Fruit fly (Drosophila melanogaster) whole organism, embryonic: Measurements from ENCODE around the gene MESR6.

Source experiments
- CG10147 ChIP-seq: fragments of 200-800 bp; sonication (Bioruptor generic); optimal IDR thresholded peaks from 2 replicates; lab custom pipeline; 2019; ENCODE audit warnings: missing biosample characterization, mild to moderate bottlenecking, missing genetic modification characterization, moderate library complexity
- CG12071 ChIP-seq: fragments of 200-800 bp; sonication (Bioruptor generic); optimal IDR thresholded peaks from 3 replicates; lab custom pipeline; 2018; ENCODE audit warnings: missing biosample characterization, mild to moderate bottlenecking, missing genetic modification characterization
- CG14441 ChIP-seq: fragments of 200-800 bp; sonication (Bioruptor generic); IDR thresholded peaks from 2 replicates; pipeline ENCODE4 v1.3.6; 2022; ENCODE audit warnings: missing biosample characterization, missing genetic modification characterization
- CG14667 ChIP-seq: fragments of 200-800 bp; sonication (Bioruptor generic); IDR thresholded peaks from 2 replicates; pipeline ENCODE4 v1.3.6; 2022; ENCODE audit warnings: missing biosample characterization, missing genetic modification characterization
- CG14860 ChIP-seq: fragments of 200-800 bp; sonication (Bioruptor generic); IDR thresholded peaks from 3 replicates; pipeline ENCODE4 v1.3.6; 2022; ENCODE audit warnings: missing biosample characterization, missing genetic modification characterization; ENCODE audit not compliant: partially characterized antibody
- CG14965 ChIP-seq: fragments of 200-800 bp; sonication (Bioruptor generic); optimal IDR thresholded peaks from 2 replicates; lab custom pipeline; 2016; ENCODE audit warnings: missing biosample characterization, missing genetic modification characterization, borderline replicate concordance
- CG17912 ChIP-seq: fragments of 200-800 bp; sonication (Bioruptor generic); optimal IDR thresholded peaks from 2 replicates; lab custom pipeline; 2018; ENCODE audit warnings: missing biosample characterization, mild to moderate bottlenecking, missing genetic modification characterization
- CG42726 ChIP-seq: fragments of 200-800 bp; sonication (Bioruptor generic); IDR thresholded peaks from 2 replicates; pipeline ENCODE4 v1.3.6; 2022; ENCODE audit warnings: missing biosample characterization, missing genetic modification characterization; ENCODE audit not compliant: partially characterized antibody
- CG6175 ChIP-seq: fragments of 200-800 bp; sonication (Bioruptor generic); IDR thresholded peaks from 3 replicates; pipeline ENCODE4 v1.3.6; 2022; ENCODE audit warnings: missing biosample characterization, missing genetic modification characterization
- CG9876 ChIP-seq: fragments of 200-800 bp; sonication (Bioruptor generic); optimal IDR thresholded peaks from 2 replicates; lab custom pipeline; 2016; ENCODE audit warnings: missing biosample characterization, missing genetic modification characterization
- Dad ChIP-seq: fragments of 200-800 bp; sonication (Bioruptor generic); optimal IDR thresholded peaks from 3 replicates; lab custom pipeline; 2016; ENCODE audit warnings: missing biosample characterization, missing genetic modification characterization
- Deaf1 ChIP-seq: fragments of 200-800 bp; optimal IDR thresholded peaks from 3 replicates; lab custom pipeline; 2019; ENCODE audit warnings: missing biosample characterization, mild to moderate bottlenecking, missing genetic modification characterization, moderate library complexity
- Dip2 ChIP-seq: fragments of 200-800 bp; sonication (Bioruptor generic); IDR thresholded peaks from 2 replicates; pipeline ENCODE4 v1.3.6; 2022; ENCODE audit warnings: missing biosample characterization, missing genetic modification characterization
- Doc3 ChIP-seq: fragments of 200-800 bp; sonication (Bioruptor generic); IDR thresholded peaks from 3 replicates; pipeline ENCODE4 v1.3.6; 2022; ENCODE audit warnings: missing biosample characterization, missing genetic modification characterization; ENCODE audit not compliant: partially characterized antibody
- Eip74EF ChIP-seq, 2 experiments: fragments of 200-800 bp in 1 of 2; fragments of >200 bp in 1 of 2; sonication (Bioruptor generic) in 1 of 2; optimal IDR thresholded peaks; 2 replicates each; lab custom pipeline; 2017 to 2019; ENCODE audit warnings: missing biosample characterization in 2 of 2, missing genetic modification characterization in 2 of 2, mild to moderate bottlenecking in 1 of 2, moderate library complexity in 1 of 2
- Ets65A ChIP-seq: fragments of 200-800 bp; sonication (Bioruptor generic); peaks from one replicate; lab custom pipeline; 2016; ENCODE audit warnings: missing biosample characterization, missing genetic modification characterization
- Gug ChIP-seq: fragments of 200-800 bp; sonication (Bioruptor generic); IDR thresholded peaks from 4 replicates; pipeline ENCODE4 v1.3.6; 2022; ENCODE audit warnings: missing biosample characterization, missing genetic modification characterization
- HHEX ChIP-seq: fragments of 200-800 bp; sonication (Bioruptor generic); optimal IDR thresholded peaks from 3 replicates; lab custom pipeline; 2017; ENCODE audit warnings: missing biosample characterization, mild to moderate bottlenecking, missing genetic modification characterization, missing genetic modification reagents
- Jarid2 ChIP-seq: fragments of 200-800 bp; sonication (Bioruptor generic); optimal IDR thresholded peaks from 3 replicates; lab custom pipeline; 2017; ENCODE audit warnings: mild to moderate bottlenecking, missing biosample characterization, missing genetic modification reagents, missing genetic modification characterization
- Mrtf ChIP-seq: fragments of 200-800 bp; sonication (Bioruptor generic); IDR thresholded peaks from 3 replicates; pipeline ENCODE4 v1.3.6; 2022; ENCODE audit warnings: missing biosample characterization, missing genetic modification characterization
- Nf-YB ChIP-seq: fragments of 200-800 bp; sonication (Bioruptor generic); optimal IDR thresholded peaks from 3 replicates; lab custom pipeline; 2019; ENCODE audit warnings: missing biosample characterization, mild to moderate bottlenecking, missing genetic modification characterization, moderate library complexity
- Oli ChIP-seq: fragments of 200-800 bp; sonication (Bioruptor generic); optimal IDR thresholded peaks from 2 replicates; lab custom pipeline; 2018; ENCODE audit warnings: missing biosample characterization, mild to moderate bottlenecking, missing genetic modification characterization, moderate library complexity
- Poxn ChIP-seq: fragments of 200-800 bp; sonication (Bioruptor generic); IDR thresholded peaks from 2 replicates; pipeline ENCODE4 v1.3.6; 2022; ENCODE audit warnings: missing biosample characterization, missing genetic modification characterization
- Scr ChIP-seq: fragments of 200-800 bp; sonication (Bioruptor generic); IDR thresholded peaks from 2 replicates; pipeline ENCODE4 v1.3.6; 2022; ENCODE audit warnings: missing biosample characterization, missing genetic modification characterization; ENCODE audit not compliant: partially characterized antibody
- TFAM ChIP-seq: fragments of 200-800 bp; sonication (Bioruptor generic); optimal IDR thresholded peaks from 2 replicates; lab custom pipeline; 2017; ENCODE audit warnings: missing biosample characterization, missing genetic modification characterization, inconsistent platforms
- ash1 ChIP-seq: fragments of 200-800 bp; sonication (Bioruptor generic); optimal IDR thresholded peaks from 2 replicates; lab custom pipeline; 2018; ENCODE audit warnings: missing biosample characterization, mild to moderate bottlenecking, missing genetic modification characterization
- chinmo ChIP-seq: fragments of 200-800 bp; sonication (Bioruptor generic); IDR thresholded peaks from 4 replicates; pipeline ENCODE4 v1.3.6; 2022; ENCODE audit warnings: missing biosample characterization, missing genetic modification characterization; ENCODE audit not compliant: partially characterized antibody
- chn ChIP-seq: fragments of 200-800 bp; sonication (Bioruptor generic); optimal IDR thresholded peaks from 2 replicates; lab custom pipeline; 2016; ENCODE audit warnings: missing biosample characterization, missing genetic modification characterization
- ci ChIP-seq: fragments of 200-800 bp; sonication (Bioruptor generic); IDR thresholded peaks from 3 replicates; pipeline ENCODE4 v1.3.6; 2022; ENCODE audit warnings: missing biosample characterization, missing genetic modification characterization
- corto ChIP-seq: fragments of 200-800 bp; sonication (Bioruptor generic); optimal IDR thresholded peaks from 2 replicates; lab custom pipeline; 2016; ENCODE audit warnings: missing biosample characterization, mild to moderate bottlenecking, missing genetic modification characterization, moderate library complexity
- ewg ChIP-seq: fragments of 200-800 bp; sonication (Bioruptor generic); optimal IDR thresholded peaks from 3 replicates; lab custom pipeline; 2017; ENCODE audit warnings: mild to moderate bottlenecking, missing biosample characterization, missing genetic modification reagents, missing genetic modification characterization
- fd102C ChIP-seq: fragments of 200-800 bp; sonication (Bioruptor generic); optimal IDR thresholded peaks from 2 replicates; lab custom pipeline; 2018; ENCODE audit warnings: missing biosample characterization, mild to moderate bottlenecking, missing genetic modification characterization, moderate library complexity
- fd96Cb ChIP-seq: fragments of 200-800 bp; sonication (Bioruptor generic); optimal IDR thresholded peaks from 2 replicates; lab custom pipeline; 2018; ENCODE audit warnings: missing biosample characterization, mild to moderate bottlenecking, missing genetic modification characterization, moderate library complexity
- ftz-f1 ChIP-seq: fragments of 200-800 bp; sonication (Bioruptor generic); optimal IDR thresholded peaks from 2 replicates; lab custom pipeline; 2016; ENCODE audit warnings: missing biosample characterization, missing genetic modification characterization
- grau ChIP-seq: fragments of 200-800 bp; optimal IDR thresholded peaks from 3 replicates; lab custom pipeline; 2019; ENCODE audit warnings: missing biosample characterization, mild to moderate bottlenecking, missing genetic modification characterization, moderate library complexity
- ham ChIP-seq: fragments of 200-800 bp; sonication (Bioruptor generic); IDR thresholded peaks from 2 replicates; pipeline ENCODE4 v1.3.6; 2022; ENCODE audit warnings: missing biosample characterization, missing genetic modification characterization
- ken ChIP-seq: fragments of 200-800 bp; sonication (Bioruptor generic); IDR thresholded peaks from 3 replicates; pipeline ENCODE4 v1.3.6; 2022; ENCODE audit warnings: missing biosample characterization, missing genetic modification characterization
- lov ChIP-seq, 2 experiments: fragments of 200-800 bp in 1 of 2; fragments of >200 bp in 1 of 2; sonication (Bioruptor generic) in 1 of 2; IDR thresholded peaks in 1 of 2; optimal IDR thresholded peaks in 1 of 2; 2 replicates in 1 of 2; 3 replicates in 1 of 2; pipeline versions ENCODE4 v1.3.6 to Lab custom; 2017 to 2022; ENCODE audit warnings: missing biosample characterization in 1 of 2, missing genetic modification characterization in 1 of 2
- luna ChIP-seq: fragments of 200-800 bp; sonication (Bioruptor generic); optimal IDR thresholded peaks from 2 replicates; lab custom pipeline; 2016; ENCODE audit warnings: missing biosample characterization, missing genetic modification characterization
- oc ChIP-seq: fragments of 200-800 bp; sonication (Bioruptor generic); optimal IDR thresholded peaks from 2 replicates; lab custom pipeline; 2018; ENCODE audit warnings: missing biosample characterization, mild to moderate bottlenecking, missing genetic modification characterization, moderate library complexity
- otp ChIP-seq: fragments of 200-800 bp; sonication (Bioruptor generic); IDR thresholded peaks from 3 replicates; pipeline ENCODE4, ENCODE4 v1.3.6; 2022; ENCODE audit warnings: missing biosample characterization, missing genetic modification characterization
- p53 ChIP-seq: fragments of 200-800 bp; sonication (Bioruptor generic); optimal IDR thresholded peaks from 2 replicates; lab custom pipeline; 2016; ENCODE audit warnings: missing biosample characterization, missing genetic modification characterization
- salm ChIP-seq: fragments of 200-800 bp; sonication (Bioruptor generic); optimal IDR thresholded peaks from 2 replicates; lab custom pipeline; 2018; ENCODE audit warnings: missing biosample characterization, mild to moderate bottlenecking, missing genetic modification characterization
- slp2 ChIP-seq: fragments of 200-800 bp; sonication (Bioruptor generic); optimal IDR thresholded peaks from 2 replicates; lab custom pipeline; 2016; ENCODE audit warnings: missing biosample characterization, missing genetic modification characterization
- sna ChIP-seq: fragments of 200-800 bp; sonication (Bioruptor generic); IDR thresholded peaks from 2 replicates; pipeline ENCODE4 v1.3.6; 2022; ENCODE audit warnings: missing biosample characterization, missing genetic modification characterization; ENCODE audit not compliant: partially characterized antibody
- so ChIP-seq: fragments of 200-800 bp; sonication (Bioruptor generic); IDR thresholded peaks from 3 replicates; pipeline ENCODE4 v1.3.6; 2022; ENCODE audit warnings: missing biosample characterization, missing genetic modification characterization
- sr ChIP-seq: fragments of 200-800 bp; sonication (Bioruptor generic); IDR thresholded peaks from 3 replicates; pipeline ENCODE4 v1.3.6; 2022; ENCODE audit warnings: missing biosample characterization, missing genetic modification characterization
- stwl ChIP-seq: fragments of 200-800 bp; sonication (Bioruptor generic); optimal IDR thresholded peaks from 3 replicates; lab custom pipeline; 2018; ENCODE audit warnings: missing biosample characterization, mild to moderate bottlenecking, missing genetic modification characterization, moderate library complexity

Gene MESR6

DNA sequence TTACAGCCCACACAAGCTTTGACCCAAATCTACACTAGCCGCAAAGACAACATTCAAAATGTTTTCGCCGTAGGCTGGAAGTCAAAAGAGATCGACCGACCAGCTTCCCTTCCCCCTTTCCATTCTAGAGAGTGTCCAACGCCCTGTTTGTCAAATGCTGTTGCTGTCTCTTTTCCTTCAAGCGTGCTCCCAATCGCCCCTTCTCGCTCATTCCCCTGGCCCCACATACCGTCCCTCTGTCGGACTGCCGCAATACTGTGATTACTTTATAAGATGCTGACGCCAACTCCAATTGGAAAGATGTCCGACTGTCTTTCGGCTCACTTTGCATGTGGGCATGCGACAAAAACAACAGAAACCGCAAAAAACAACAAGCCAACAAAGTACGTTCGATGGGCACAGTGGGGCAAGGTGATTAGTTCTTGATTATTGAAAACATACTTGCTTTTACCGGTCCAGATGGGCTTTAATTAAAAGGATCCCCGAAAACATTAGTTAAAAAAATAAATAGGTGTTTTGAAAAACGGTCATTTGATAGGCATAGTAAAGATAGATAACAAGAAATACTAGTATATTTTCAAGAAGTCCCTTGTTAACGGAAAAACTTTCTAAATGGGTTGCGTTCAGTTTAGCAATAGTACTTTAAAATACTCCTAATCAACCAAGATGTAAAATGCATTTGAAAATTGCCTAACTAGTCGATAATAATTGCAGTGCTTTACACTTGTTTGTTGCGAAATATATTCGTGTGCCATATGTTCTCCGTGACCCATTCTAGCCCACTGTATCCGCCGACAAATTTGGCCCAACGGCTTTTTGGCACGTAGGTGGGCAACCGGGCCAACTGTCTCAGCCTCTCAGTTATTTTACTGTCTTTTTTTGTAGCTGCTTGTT is 12.4 kb upstream of the MESR6 start (continued):
- no peak for TF ChIP-seq luna
- no peak for TF ChIP-seq Mrtf
- peak; percentile 21 for TF ChIP-seq fd96Cb
- TF ChIP-seq Dad (GFP tag; lab: Kevin White, UChicago): no peak
- no peak for TF ChIP-seq ftz-f1 (GFP tag; lab: Kevin White, UChicago)
- no peak for TF ChIP-seq Scr (GFP tag; lab: Robert Waterston, UW)
- TF ChIP-seq CG14667 (GFP tag; lab: Robert Waterston, UW): no peak
- TF ChIP-seq stwl (tag; lab: Kevin White, UChicago): no peak
- TF ChIP-seq Dip2 (GFP tag; lab: Robert Waterston, UW): no peak
- peak; percentile 59 for TF ChIP-seq Oli
- TF ChIP-seq p53 (GFP tag; lab: Kevin White, UChicago): no peak
- no peak for TF ChIP-seq CG42726 (GFP tag; lab: Robert Waterston, UW)
- TF ChIP-seq CG14441 (GFP tag; lab: Robert Waterston, UW): no peak
- TF ChIP-seq Jarid2 (GFP tag; lab: Kevin White, UChicago): no peak
- TF ChIP-seq CG14860: no peak
- TF ChIP-seq otp (GFP tag; lab: Robert Waterston, UW): no peak
- TF ChIP-seq sna: no peak
- TF ChIP-seq ken (GFP tag; lab: Robert Waterston, UW): no peak
- TF ChIP-seq Deaf1 (tag; lab: Kevin White, UChicago): no peak
- no peak for TF ChIP-seq CG17912 (GFP tag; lab: Kevin White, UChicago)
- TF ChIP-seq salm (tag; lab: Kevin White, UChicago): no peak
- no peak for TF ChIP-seq CG9876 (GFP tag; lab: Kevin White, UChicago)
- no peak for TF ChIP-seq chinmo (GFP tag; lab: Robert Waterston, UW)
- peak in 1 of 2 experiments; percentile 11 for TF ChIP-seq Eip74EF (GFP tag; optimal IDR thresholded peaks at IDR 0.05; lab: Kevin White, UChicago)
- TF ChIP-seq fd102C: no peak
- no peak for TF ChIP-seq CG14965
- TF ChIP-seq TFAM (GFP tag; lab: Kevin White, UChicago): no peak
- peak; percentile 4 for TF ChIP-seq ewg (GFP tag; lab: Kevin White, UChicago)
- TF ChIP-seq sr (GFP tag; lab: Robert Waterston, UW): peak; percentile 52
- TF ChIP-seq Doc3 (GFP tag; lab: Robert Waterston, UW): no peak
- peak; percentile 56 for TF ChIP-seq Ets65A
- no peak for TF ChIP-seq ham (GFP tag; lab: Robert Waterston, UW)
- TF ChIP-seq corto: no peak
- TF ChIP-seq HHEX (GFP tag; lab: Kevin White, UChicago): peak; percentile 25
- TF ChIP-seq Gug (GFP tag; lab: Robert Waterston, UW): no peak
- no peak; the same call in 2 of the 3 replicates for TF ChIP-seq so
- TF ChIP-seq lov (optimal IDR thresholded peaks at IDR 0.05; lab: Kevin White, UChicago): no peak
- TF ChIP-seq lov (GFP tag; IDR thresholded peaks at IDR 0.05; lab: Robert Waterston, UW): no peak
- TF ChIP-seq CG6175 (GFP tag; lab: Robert Waterston, UW): no peak
- no peak for TF ChIP-seq ash1 (GFP tag; lab: Kevin White, UChicago)
- TF ChIP-seq oc (tag; lab: Kevin White, UChicago): peak; percentile 8
- TF ChIP-seq Nf-YB: no peak
- TF ChIP-seq grau (tag; lab: Kevin White, UChicago): peak; percentile 23
- no peak for TF ChIP-seq CG12071 (GFP tag; lab: Kevin White, UChicago)
- no peak for TF ChIP-seq chn (GFP tag; lab: Kevin White, UChicago)
- TF ChIP-seq CG10147 (GFP tag; lab: Kevin White, UChicago): peak; percentile 10
- TF ChIP-seq ci (GFP tag; lab: Robert Waterston, UW): no peak; the same call in 2 of the 3 replicates
- no peak for TF ChIP-seq Poxn (GFP tag; lab: Robert Waterston, UW)
- peak; percentile 43 for TF ChIP-seq slp2 (GFP tag; lab: Kevin White, UChicago)
